Worm (Caenorhabditis elegans) whole organism, young adult: ENCODE data around the gene nol-56.

ENCODE experiments used
- B0035.1 ChIP-seq: sonication (generic microtip); optimal IDR thresholded peaks from 2 replicates; lab custom pipeline; 2016; ENCODE audit warnings: missing genetic modification characterization, mild to moderate bottlenecking, missing compliant biosample characterization, missing genotype, missing genetic modification reagents
- F39B2.1 ChIP-seq: fragments of 200-800 bp; sonication (Bioruptor generic); IDR thresholded peaks from 2 replicates; pipeline ENCODE4 v1.3.6; 2022; ENCODE audit warnings: missing genetic modification reagents, missing genetic modification characterization, missing compliant biosample characterization
- F49E8.2 ChIP-seq: sonication (generic microtip); optimal IDR thresholded peaks from 3 replicates; lab custom pipeline; 2017; ENCODE audit warnings: missing genetic modification characterization, mild to moderate bottlenecking, missing compliant biosample characterization, antibody characterized with exemption, moderate library complexity; ENCODE audit not compliant: insufficient read depth
- K11D2.4 ChIP-seq: fragments of 200-800 bp; sonication (Bioruptor generic); IDR thresholded peaks from 2 replicates; pipeline ENCODE4 v1.3.6; 2022; ENCODE audit warnings: missing genetic modification reagents, missing genetic modification characterization, missing compliant biosample characterization
- Y56A3A.18 ChIP-seq: fragments of 200-800 bp; sonication (Bioruptor generic); IDR thresholded peaks from 2 replicates; pipeline ENCODE4 v1.3.6; 2022; ENCODE audit warnings: missing genetic modification reagents, missing genetic modification characterization, missing compliant biosample characterization
- Y95B8A.8 ChIP-seq: fragments of 200-800 bp; sonication (Bioruptor generic); IDR thresholded peaks from 2 replicates; pipeline ENCODE4 v1.3.6; 2022; ENCODE audit warnings: missing genetic modification reagents, missing genetic modification characterization, missing compliant biosample characterization
- ZK185.1 ChIP-seq: sonication (generic microtip); optimal IDR thresholded peaks from 2 replicates; lab custom pipeline; 2016; ENCODE audit warnings: mild to moderate bottlenecking, missing genetic modification characterization, missing compliant biosample characterization; ENCODE audit not compliant: poor library complexity, severe bottlenecking
- aptf-3 ChIP-seq: fragments of 200-800 bp; sonication (Bioruptor generic); IDR thresholded peaks from 2 replicates; pipeline ENCODE4 v1.3.6; 2022; ENCODE audit warnings: missing genetic modification characterization, missing compliant biosample characterization
- athp-1 ChIP-seq: sonication (generic microtip); optimal IDR thresholded peaks from 2 replicates; lab custom pipeline; 2017; ENCODE audit warnings: mild to moderate bottlenecking, missing genetic modification characterization, missing compliant biosample characterization
- attf-6 ChIP-seq: fragments of 200-800 bp; sonication (Bioruptor generic); IDR thresholded peaks from 2 replicates; pipeline ENCODE4 v1.3.6; 2022; ENCODE audit warnings: missing genetic modification reagents, missing genetic modification characterization, missing compliant biosample characterization
- cebp-1 ChIP-seq, 2 experiments: fragments of 200-800 bp in 1 of 2; sonication (Bioruptor generic) in 1 of 2; sonication (generic microtip) in 1 of 2; IDR thresholded peaks in 1 of 2; optimal IDR thresholded peaks in 1 of 2; 2 replicates each; pipeline versions ENCODE4 v1.3.6 to Lab custom; 2017 to 2022; ENCODE audit warnings: missing compliant biosample characterization in 2 of 2, missing genetic modification characterization in 2 of 2, mild to moderate bottlenecking in 1 of 2, missing genetic modification reagents in 1 of 2, moderate library complexity in 1 of 2
- ceh-100 ChIP-seq: fragments of 200-800 bp; sonication (Bioruptor generic); IDR thresholded peaks from 2 replicates; pipeline ENCODE4 v1.3.6; 2022; ENCODE audit warnings: missing genetic modification reagents, missing genetic modification characterization, missing compliant biosample characterization
- ceh-27 ChIP-seq: fragments of 200-800 bp; sonication (Bioruptor generic); optimal IDR thresholded peaks from 2 replicates; lab custom pipeline; 2018; ENCODE audit warnings: mild to moderate bottlenecking, missing genetic modification characterization, moderate library complexity, missing compliant biosample characterization
- ceh-40 ChIP-seq: fragments of 200-800 bp; sonication (Bioruptor generic); IDR thresholded peaks from 2 replicates; pipeline ENCODE4 v1.3.6; 2022; ENCODE audit warnings: missing genetic modification characterization, missing compliant biosample characterization
- ets-4 ChIP-seq: fragments of 200-800 bp; sonication (Bioruptor generic); optimal IDR thresholded peaks from 2 replicates; lab custom pipeline; 2018; ENCODE audit warnings: mild to moderate bottlenecking, missing genetic modification characterization, missing compliant biosample characterization
- hlh-26 ChIP-seq: fragments of 200-800 bp; sonication (Bioruptor generic); conservative IDR thresholded peaks from 2 replicates; pipeline ENCODE4 v1.3.6; 2022; ENCODE audit warnings: missing genetic modification reagents, missing genetic modification characterization, missing compliant biosample characterization
- let-526 ChIP-seq: fragments of 200-800 bp; sonication (Bioruptor generic); IDR thresholded peaks from 2 replicates; pipeline ENCODE4 v1.3.6; 2022; ENCODE audit warnings: missing genetic modification reagents, missing genetic modification characterization, missing compliant biosample characterization
- lin-26 ChIP-seq: fragments of 200-800 bp; sonication (Bioruptor generic); IDR thresholded peaks from 2 replicates; pipeline ENCODE4 v1.3.6; 2022; ENCODE audit warnings: missing genetic modification reagents, missing genetic modification characterization, missing compliant biosample characterization
- lsy-27 ChIP-seq: sonication (generic microtip); optimal IDR thresholded peaks from 2 replicates; lab custom pipeline; 2017; ENCODE audit warnings: missing genetic modification characterization, mild to moderate bottlenecking, missing compliant biosample characterization, antibody characterized with exemption, missing genotype, borderline replicate concordance; ENCODE audit not compliant: insufficient read depth
- mcd-1 ChIP-seq: fragments of 200-800 bp; sonication (Bioruptor generic); IDR thresholded peaks from 2 replicates; pipeline ENCODE4 v1.3.6; 2022; ENCODE audit warnings: missing genetic modification reagents, missing genetic modification characterization, missing compliant biosample characterization
- nfya-2 ChIP-seq: fragments of 200-800 bp; sonication (Bioruptor generic); IDR thresholded peaks from 2 replicates; pipeline ENCODE4 v1.3.6; 2022; ENCODE audit warnings: missing genetic modification reagents, missing genetic modification characterization, missing compliant biosample characterization
- nhr-27 ChIP-seq: fragments of 200-800 bp; sonication (Bioruptor generic); optimal IDR thresholded peaks from 2 replicates; lab custom pipeline; 2018; ENCODE audit warnings: mild to moderate bottlenecking, missing genetic modification characterization, moderate library complexity, missing compliant biosample characterization
- nhr-80 ChIP-seq: sonication (generic microtip); optimal IDR thresholded peaks from 2 replicates; lab custom pipeline; 2016; ENCODE audit warnings: missing genetic modification characterization, missing compliant biosample characterization
- nhr-90 ChIP-seq: sonication (generic microtip); optimal IDR thresholded peaks from 2 replicates; lab custom pipeline; 2016; ENCODE audit warnings: missing genotype, mild to moderate bottlenecking, missing genetic modification characterization, missing compliant biosample characterization
- pbrm-1 ChIP-seq: fragments of 200-800 bp; sonication (Bioruptor generic); IDR thresholded peaks from 2 replicates; pipeline ENCODE4 v1.3.6; 2022; ENCODE audit warnings: missing genetic modification reagents, missing genetic modification characterization, missing compliant biosample characterization
- rec-8 ChIP-seq, 2 experiments: sonication (generic microtip); optimal IDR thresholded peaks; 2 replicates each; lab custom pipeline; 2016; ENCODE audit warnings: mild to moderate bottlenecking in 2 of 2, missing genetic modification characterization in 2 of 2, missing genetic modification reagents in 2 of 2, missing genotype in 2 of 2, missing biosample characterization in 1 of 2, missing compliant biosample characterization in 1 of 2, moderate library complexity in 1 of 2
- sdz-38 ChIP-seq: sonication (generic microtip); optimal IDR thresholded peaks from 2 replicates; lab custom pipeline; 2016; ENCODE audit warnings: missing genotype, missing genetic modification characterization, missing compliant biosample characterization
- sea-2 ChIP-seq: fragments of 200-800 bp; sonication (Bioruptor generic); IDR thresholded peaks from 2 replicates; pipeline ENCODE4 v1.3.6; 2022; ENCODE audit warnings: missing genetic modification characterization, missing compliant biosample characterization
- snpc-1.1 ChIP-seq: sonication (generic microtip); optimal IDR thresholded peaks from 2 replicates; lab custom pipeline; 2017; ENCODE audit warnings: missing genetic modification characterization, mild to moderate bottlenecking, missing compliant biosample characterization, antibody characterized with exemption, moderate library complexity, missing genotype, missing genetic modification reagents; ENCODE audit not compliant: insufficient read depth
- sptf-2 ChIP-seq: fragments of 200-800 bp; sonication (Bioruptor generic); optimal IDR thresholded peaks from 2 replicates; lab custom pipeline; 2018; ENCODE audit warnings: mild to moderate bottlenecking, missing genetic modification characterization, missing compliant biosample characterization
- tlf-1 ChIP-seq: fragments of 200-800 bp; sonication (Bioruptor generic); optimal IDR thresholded peaks from 2 replicates; lab custom pipeline; 2018; ENCODE audit warnings: mild to moderate bottlenecking, missing genetic modification characterization, missing compliant biosample characterization
- unc-62 ChIP-seq: fragments of 150-350 bp; optimal IDR thresholded peaks from 2 replicates; lab custom pipeline; 2014; ENCODE audit warnings: missing biosample characterization, missing genetic modification reagents, missing genetic modification characterization
- ztf-22 ChIP-seq: fragments of 200-800 bp; sonication (Bioruptor generic); optimal IDR thresholded peaks from 2 replicates; lab custom pipeline; 2018; ENCODE audit warnings: mild to moderate bottlenecking, missing genetic modification characterization, moderate library complexity, missing compliant biosample characterization
- ztf-25 ChIP-seq: fragments of 200-800 bp; sonication (Bioruptor generic); IDR thresholded peaks from 2 replicates; pipeline ENCODE4 v1.3.6; 2022; ENCODE audit warnings: missing genetic modification reagents, missing genetic modification characterization, missing compliant biosample characterization
- ztf-26 ChIP-seq: sonication (generic microtip); optimal IDR thresholded peaks from 2 replicates; lab custom pipeline; 2017; ENCODE audit warnings: missing genetic modification characterization, missing compliant biosample characterization
- ztf-6 ChIP-seq: fragments of 200-800 bp; sonication (Bioruptor generic); IDR thresholded peaks from 2 replicates; pipeline ENCODE4 v1.3.6; 2022; ENCODE audit warnings: missing genetic modification reagents, missing genetic modification characterization, missing compliant biosample characterization

Gene nol-56

ce11 chrV:10352928-10353427, at the start of gene nol-56 (continued):
- TF ChIP-seq lsy-27 (tag; lab: Kevin White, UChicago) (no peak), Y56A3A.18 (GFP tag; lab: Robert Waterston, UW) (no peak), attf-6 (GFP tag; lab: Robert Waterston, UW) (no peak), ztf-22 (GFP tag; lab: Kevin White, UChicago) (no peak), F49E8.2 (tag; lab: Kevin White, UChicago) (no peak), unc-62 (GFP tag; lab: Kevin White, UChicago) (no peak), pbrm-1 (GFP tag; lab: Robert Waterston, UW) (peak; percentile 39; the same call in 1 of the 2 replicates), ztf-26 (tag; lab: Kevin White, UChicago) (no peak), K11D2.4 (no peak), athp-1 (tag; lab: Kevin White, UChicago) (peak; percentile 2), ztf-6 (GFP tag; lab: Robert Waterston, UW) (no peak), rec-8 (tag; optimal IDR thresholded peaks at IDR 0.05; lab: Kevin White, UChicago) (no peak), sea-2 (GFP tag; lab: Robert Waterston, UW) (no peak), ceh-27 (GFP tag; lab: Kevin White, UChicago) (peak; percentile 65), cebp-1 (GFP tag; IDR thresholded peaks at IDR 0.05; lab: Robert Waterston, UW) (no peak), cebp-1 (tag; optimal IDR thresholded peaks at IDR 0.05; lab: Kevin White, UChicago) (peak; percentile 53), let-526 (GFP tag; lab: Robert Waterston, UW) (0 out of 2 replicates have a peak, but pooled peaks have one; percentile 25), aptf-3 (GFP tag; lab: Robert Waterston, UW) (no peak), F39B2.1 (GFP tag; lab: Robert Waterston, UW) (no peak), nhr-90 (tag; lab: Kevin White, UChicago) (no peak), ceh-100 (no peak), nhr-27 (tag; lab: Kevin White, UChicago) (no peak), sdz-38 (tag; lab: Kevin White, UChicago) (no peak), snpc-1.1 (tag; lab: Kevin White, UChicago) (no peak), lin-26 (GFP tag; lab: Robert Waterston, UW) (no peak), ZK185.1 (tag; lab: Kevin White, UChicago) (peak; percentile 79), B0035.1 (tag; lab: Kevin White, UChicago) (no peak), mcd-1 (GFP tag; lab: Robert Waterston, UW) (peak; percentile 78), ceh-40 (GFP tag; lab: Robert Waterston, UW) (no peak)
- TF ChIP-seq, all 124 proteins: peak for 38

- no peak for TF ChIP-seq hlh-26 (GFP tag; lab: Robert Waterston, UW)
- TF ChIP-seq ets-4 (GFP tag; lab: Kevin White, UChicago): peak; percentile 32
- no peak for TF ChIP-seq Y95B8A.8
- TF ChIP-seq tlf-1 (GFP tag; lab: Kevin White, UChicago): no peak
- peak; percentile 93 for TF ChIP-seq nhr-80
- peak; percentile 84 for TF ChIP-seq cebp-1 (GFP tag; IDR thresholded peaks at IDR 0.05; lab: Robert Waterston, UW)
- peak; percentile 86 for TF ChIP-seq cebp-1 (tag; optimal IDR thresholded peaks at IDR 0.05; lab: Kevin White, UChicago)
- TF ChIP-seq nfya-2 (GFP tag; lab: Robert Waterston, UW): no peak
These were observed 46.5 kb upstream of the nol-56 start for ce11 chrV:10399290-10399689.

- peak; percentile 42 for TF ChIP-seq nhr-80
- TF ChIP-seq ztf-25 (GFP tag; lab: Robert Waterston, UW): no peak
- TF ChIP-seq sptf-2 (GFP tag; lab: Kevin White, UChicago): no peak
These were observed 45.7 kb upstream of the nol-56 start, which contains the start of gene ugt-2 for ce11 chrV:10398431-10398830. Gene ugt-2 (plus strand): TSS chrV:10398801.
